Worm (Caenorhabditis elegans): ENCODE data around the gene Y57G11C.1147.

DNA sequence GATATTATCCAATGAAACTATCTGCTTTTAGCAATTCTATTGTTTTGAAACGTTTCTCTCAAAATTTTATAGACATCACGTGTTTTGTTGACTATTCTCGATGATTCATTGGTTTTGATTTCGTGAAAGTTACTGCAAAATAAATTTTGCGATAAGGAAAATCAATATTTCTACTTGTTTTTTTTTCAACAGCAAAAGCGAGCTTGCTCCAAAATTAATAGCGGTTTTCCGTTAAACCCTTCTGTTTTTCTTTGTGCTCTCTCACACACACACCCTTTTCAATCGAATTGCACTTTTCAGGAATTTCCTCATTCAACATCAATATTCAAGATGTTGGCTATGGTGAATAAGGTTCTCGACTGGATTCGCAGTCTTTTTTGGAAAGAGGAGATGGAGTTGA, 535 bp upstream of the Y57G11C.1147 start, which contains the start of gene arl-8:
- TF ChIP-seq nhr-237 (tag; optimal IDR thresholded peaks at IDR 0.05) (no peak), nhr-23 (tag; optimal IDR thresholded peaks at IDR 0.05) (no peak), zag-1 (tag; optimal IDR thresholded peaks at IDR 0.05) (no peak), unc-62 (GFP tag; optimal IDR thresholded peaks at IDR 0.05) (no peak), nhr-28 (tag; optimal IDR thresholded peaks at IDR 0.05) (no peak), mdl-1 (tag; optimal IDR thresholded peaks at IDR 0.05) (no peak), ceh-9 (tag; optimal IDR thresholded peaks at IDR 0.05) (no peak), elt-3 (tag; optimal IDR thresholded peaks at IDR 0.05) (no peak), skn-1 (tag; optimal IDR thresholded peaks at IDR 0.05) (no peak), ceh-82 (tag; optimal IDR thresholded peaks at IDR 0.05) (no peak), lin-39 (tag; optimal IDR thresholded peaks at IDR 0.05) (no peak), ama-1 (optimal IDR thresholded peaks at IDR 0.05) (no peak)
